Worm (Caenorhabditis elegans) whole organism, L1 larva: ENCODE measurements around the gene C53B7.3.
"Not testable (repeated sequence)": the region's sequence is repeated elsewhere in the genome, so short reads cannot be mapped to it uniquely, and the experiment has no call there.

Source experiments
- C04F5.9 ChIP-seq: sonication (generic microtip); optimal IDR thresholded peaks from 2 replicates; lab custom pipeline; 2016; ENCODE audit warnings: missing genetic modification characterization, missing compliant biosample characterization
- C16A3.4 ChIP-seq: fragments of 150-350 bp; optimal IDR thresholded peaks from 2 replicates; lab custom pipeline; 2014; ENCODE audit warnings: missing biosample characterization, missing genetic modification characterization
- C34B4.2 ChIP-seq: sonication (generic microtip); optimal IDR thresholded peaks from 2 replicates; lab custom pipeline; 2017; ENCODE audit warnings: mild to moderate bottlenecking, missing genetic modification characterization, missing compliant biosample characterization
- Y116A8C.19 ChIP-seq: sonication (generic microtip); optimal IDR thresholded peaks from 2 replicates; lab custom pipeline; 2016; ENCODE audit warnings: missing compliant biosample characterization, missing genetic modification characterization, borderline replicate concordance
- aha-1 ChIP-seq: fragments of 150-350 bp; optimal IDR thresholded peaks from 2 replicates; lab custom pipeline; 2014; ENCODE audit warnings: missing biosample characterization, missing genetic modification characterization
- ceh-8 ChIP-seq: fragments of 200-800 bp; sonication (Bioruptor generic); optimal IDR thresholded peaks from 2 replicates; lab custom pipeline; 2018; ENCODE audit warnings: mild to moderate bottlenecking, missing genetic modification characterization, moderate library complexity, missing compliant biosample characterization
- ceh-82 ChIP-seq, 3 experiments: fragments of 150-350 bp in 1 of 3; sonication (generic microtip) in 2 of 3; optimal IDR thresholded peaks; 2 replicates each; lab custom pipeline; 2014 to 2017; ENCODE audit warnings: missing biosample characterization in 3 of 3, missing genetic modification characterization in 3 of 3
- ces-1 ChIP-seq: fragments of 150-350 bp; optimal IDR thresholded peaks from 2 replicates; lab custom pipeline; 2014; ENCODE audit warnings: missing biosample characterization, missing genetic modification reagents, missing genetic modification characterization
- efl-1 ChIP-seq, 4 experiments: fragments of 150-350 bp; optimal IDR thresholded peaks in 3 of 4; peaks in 1 of 4; 1 replicate in 1 of 4; 2 replicates in 3 of 4; lab custom pipeline; 2014; ENCODE audit warnings: missing biosample characterization in 2 of 4, missing genetic modification characterization in 2 of 4, missing genetic modification reagents in 2 of 4
- efl-3 ChIP-seq: fragments of 200-800 bp; sonication (Bioruptor generic); optimal IDR thresholded peaks from 2 replicates; lab custom pipeline; 2018; ENCODE audit warnings: mild to moderate bottlenecking, missing genetic modification characterization, missing compliant biosample characterization
- elt-2 ChIP-seq: sonication (generic microtip); optimal IDR thresholded peaks from 2 replicates; lab custom pipeline; 2016; ENCODE audit warnings: missing genetic modification characterization, mild to moderate bottlenecking, inconsistent platforms, missing compliant biosample characterization, missing genetic modification reagents
- ets-5 ChIP-seq: fragments of 200-800 bp; sonication (Bioruptor generic); IDR thresholded peaks from 2 replicates; pipeline ENCODE4 v1.3.6; 2022; ENCODE audit warnings: missing genetic modification characterization, missing compliant biosample characterization
- fos-1 ChIP-seq: fragments of 150-350 bp; optimal IDR thresholded peaks from 2 replicates; lab custom pipeline; 2014; ENCODE audit warnings: missing biosample characterization, missing genetic modification characterization
- hlh-4 ChIP-seq: sonication (generic microtip); optimal IDR thresholded peaks from 2 replicates; lab custom pipeline; 2016; ENCODE audit warnings: mild to moderate bottlenecking, missing genetic modification characterization, missing compliant biosample characterization
- hpl-2 ChIP-seq: fragments of 150-350 bp; optimal IDR thresholded peaks from 2 replicates; lab custom pipeline; 2014; ENCODE audit warnings: missing biosample characterization, missing genetic modification reagents, missing genetic modification characterization
- jun-1 ChIP-seq: fragments of 150-350 bp; optimal IDR thresholded peaks from 2 replicates; lab custom pipeline; 2014; ENCODE audit warnings: missing biosample characterization, missing genetic modification reagents, missing genetic modification characterization
- lin-13 ChIP-seq: fragments of 150-350 bp; optimal IDR thresholded peaks from 2 replicates; lab custom pipeline; 2014; ENCODE audit warnings: missing biosample characterization, missing genetic modification reagents, missing genetic modification characterization
- lin-35 ChIP-seq, 2 experiments: fragments of 150-350 bp; optimal IDR thresholded peaks; 2 replicates each; lab custom pipeline; 2014; ENCODE audit warnings: missing biosample characterization in 2 of 2, missing genetic modification characterization in 2 of 2, missing genetic modification reagents in 2 of 2
- lir-3 ChIP-seq: sonication (generic microtip); optimal IDR thresholded peaks from 2 replicates; lab custom pipeline; 2016; ENCODE audit warnings: mild to moderate bottlenecking, missing genetic modification characterization, moderate library complexity, missing compliant biosample characterization; ENCODE audit not compliant: poor library complexity
- mab-9 ChIP-seq: fragments of 200-800 bp; sonication (Bioruptor generic); IDR thresholded peaks from 2 replicates; pipeline ENCODE4 v1.3.6; 2022; ENCODE audit warnings: missing genetic modification reagents, missing genetic modification characterization, missing compliant biosample characterization
- mdl-1 ChIP-seq, 2 experiments: fragments of 150-350 bp; optimal IDR thresholded peaks; 2 replicates each; lab custom pipeline; 2014 to 2017; ENCODE audit warnings: missing biosample characterization in 2 of 2, missing genetic modification characterization in 2 of 2, inconsistent platforms in 1 of 2
- mef-2 ChIP-seq: fragments of 150-350 bp; optimal IDR thresholded peaks from 2 replicates; lab custom pipeline; 2014; ENCODE audit warnings: missing biosample characterization, missing genetic modification characterization
- nhr-12 ChIP-seq: sonication (generic microtip); optimal IDR thresholded peaks from 2 replicates; lab custom pipeline; 2017; ENCODE audit warnings: missing biosample characterization, missing genetic modification characterization
- nhr-47 ChIP-seq: sonication (generic microtip); optimal IDR thresholded peaks from 2 replicates; lab custom pipeline; 2016; ENCODE audit warnings: mild to moderate bottlenecking, missing genetic modification characterization, moderate library complexity, missing compliant biosample characterization
- nhr-71 ChIP-seq: sonication (generic microtip); optimal IDR thresholded peaks from 2 replicates; lab custom pipeline; 2016; ENCODE audit warnings: mild to moderate bottlenecking, missing genetic modification characterization, moderate library complexity, missing compliant biosample characterization
- nhr-85 ChIP-seq: sonication (generic microtip); peaks from one replicate; lab custom pipeline; 2016; ENCODE audit warnings: missing genetic modification characterization, inconsistent platforms, missing compliant biosample characterization
- nhr-90 ChIP-seq: sonication (generic microtip); optimal IDR thresholded peaks from 2 replicates; lab custom pipeline; 2016; ENCODE audit warnings: mild to moderate bottlenecking, missing genetic modification characterization, missing compliant biosample characterization; ENCODE audit not compliant: poor library complexity
- rnt-1 ChIP-seq: sonication (generic microtip); optimal IDR thresholded peaks from 2 replicates; lab custom pipeline; 2016; ENCODE audit warnings: mild to moderate bottlenecking, missing genetic modification characterization, moderate library complexity, missing compliant biosample characterization
- skn-1 ChIP-seq: fragments of 150-350 bp; optimal IDR thresholded peaks from 2 replicates; lab custom pipeline; 2014; ENCODE audit warnings: missing biosample characterization, missing genetic modification characterization
- snpc-4 ChIP-seq: fragments of 150-350 bp; optimal IDR thresholded peaks from 2 replicates; lab custom pipeline; 2014; ENCODE audit warnings: missing biosample characterization, missing genetic modification characterization
- snu-23 ChIP-seq: sonication (generic microtip); optimal IDR thresholded peaks from 2 replicates; lab custom pipeline; 2016; ENCODE audit warnings: missing genetic modification characterization, missing compliant biosample characterization
- sox-4 ChIP-seq: sonication (generic microtip); optimal IDR thresholded peaks from 2 replicates; lab custom pipeline; 2016; ENCODE audit warnings: missing genetic modification characterization, missing compliant biosample characterization
- sptf-1 ChIP-seq: fragments of 150-350 bp; optimal IDR thresholded peaks from 2 replicates; lab custom pipeline; 2014; ENCODE audit warnings: missing biosample characterization, missing genetic modification characterization
- sup-37 ChIP-seq: fragments of 200-800 bp; sonication (Bioruptor generic); optimal IDR thresholded peaks from 2 replicates; lab custom pipeline; 2018; ENCODE audit warnings: mild to moderate bottlenecking, missing genetic modification characterization, missing compliant biosample characterization
- tbx-2 ChIP-seq: sonication (generic microtip); optimal IDR thresholded peaks from 2 replicates; lab custom pipeline; 2016; ENCODE audit warnings: missing genetic modification characterization, missing compliant biosample characterization
- zag-1 ChIP-seq: fragments of 150-350 bp; optimal IDR thresholded peaks from 2 replicates; lab custom pipeline; 2014; ENCODE audit warnings: missing biosample characterization, missing genetic modification characterization
- zip-4 ChIP-seq: fragments of 200-800 bp; sonication (Bioruptor generic); optimal IDR thresholded peaks from 2 replicates; lab custom pipeline; 2018; ENCODE audit warnings: mild to moderate bottlenecking, missing genetic modification characterization, moderate library complexity, missing compliant biosample characterization
- ztf-4 ChIP-seq: fragments of 150-350 bp; optimal IDR thresholded peaks from 2 replicates; lab custom pipeline; 2014; ENCODE audit warnings: missing biosample characterization, missing genetic modification characterization

Gene C53B7.3

DNA sequence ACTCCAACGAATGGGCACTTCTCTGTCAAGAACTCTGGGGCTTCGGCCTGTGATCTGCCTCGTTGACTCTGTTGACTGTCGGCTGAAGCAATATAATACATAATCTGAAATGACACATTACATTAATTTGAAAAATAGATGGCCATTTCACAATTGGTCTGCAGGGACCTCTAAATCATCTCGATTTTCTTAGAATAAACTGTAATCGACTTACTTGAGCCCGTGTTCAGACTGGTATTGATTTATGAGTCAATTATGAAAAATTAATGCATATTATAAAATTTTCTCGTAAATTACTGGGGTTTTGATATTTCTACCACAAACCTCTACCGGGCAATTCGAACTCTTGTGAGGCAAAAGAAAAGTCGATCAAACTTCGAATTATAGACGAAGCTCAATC, 24.1 kb downstream of the C53B7.3 start, which contains the start of gene C53B7.6:
Gene C53B7.6, minus strand, starts transcription at position 101 of the 400 bp plus-strand sequence.
- not testable (repeated sequence) for TF ChIP-seq ceh-8 (GFP tag; lab: Kevin White, UChicago); ztf-4 (tag; lab: Kevin White, UChicago); nhr-90 (tag; lab: Kevin White, UChicago)

DNA sequence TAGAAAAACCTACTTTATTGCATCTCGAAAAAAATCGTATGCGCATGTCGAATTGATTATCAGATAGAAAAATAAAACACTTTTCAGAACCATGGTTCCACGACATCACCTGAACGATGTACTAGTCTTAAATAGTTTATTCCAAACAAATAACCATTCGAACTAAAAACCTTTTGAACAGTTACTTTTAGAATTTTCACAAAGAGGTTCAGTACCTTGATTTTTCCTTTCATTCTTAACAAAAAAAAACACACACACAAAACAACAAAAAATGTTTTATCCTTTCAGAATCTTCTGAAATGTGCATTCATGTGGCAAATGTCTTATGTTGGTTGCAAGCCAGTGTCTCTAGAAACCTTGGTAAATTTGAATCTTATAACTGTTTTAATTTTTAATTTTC, 30.2 kb downstream of the C53B7.3 start, which contains the start of gene F41C6.4:
Gene F41C6.4, minus strand, starts transcription at position 101 of the 400 bp plus-strand sequence.
- TF ChIP-seq fos-1 (tag; lab: Kevin White, UChicago) = no peak

DNA sequence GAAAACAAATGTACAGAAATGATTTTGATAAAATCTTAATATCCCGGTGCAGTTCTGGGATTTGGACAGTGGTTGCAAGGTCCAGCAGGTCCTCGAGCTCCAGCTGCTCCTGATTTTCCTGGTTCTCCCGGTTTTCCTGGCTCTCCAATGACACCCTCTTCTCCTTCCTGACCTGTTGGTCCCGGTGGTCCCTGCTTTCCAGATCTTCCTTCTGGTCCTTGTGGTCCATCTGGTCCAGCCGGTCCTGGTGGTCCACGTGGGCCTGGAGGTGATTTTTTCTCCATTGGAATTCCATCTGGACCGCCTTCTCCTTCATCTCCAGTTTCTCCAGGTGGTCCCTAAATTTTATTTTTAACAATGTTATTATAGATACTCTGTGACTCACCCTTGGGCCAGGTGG, 30.7 kb downstream of the C53B7.3 start:
- TF ChIP-seq efl-3 (no peak), aha-1 (tag; lab: Kevin White, UChicago) (no peak), sup-37 (GFP tag; lab: Kevin White, UChicago) (no peak), sox-4 (tag; lab: Kevin White, UChicago) (no peak), snu-23 (no peak)

DNA sequence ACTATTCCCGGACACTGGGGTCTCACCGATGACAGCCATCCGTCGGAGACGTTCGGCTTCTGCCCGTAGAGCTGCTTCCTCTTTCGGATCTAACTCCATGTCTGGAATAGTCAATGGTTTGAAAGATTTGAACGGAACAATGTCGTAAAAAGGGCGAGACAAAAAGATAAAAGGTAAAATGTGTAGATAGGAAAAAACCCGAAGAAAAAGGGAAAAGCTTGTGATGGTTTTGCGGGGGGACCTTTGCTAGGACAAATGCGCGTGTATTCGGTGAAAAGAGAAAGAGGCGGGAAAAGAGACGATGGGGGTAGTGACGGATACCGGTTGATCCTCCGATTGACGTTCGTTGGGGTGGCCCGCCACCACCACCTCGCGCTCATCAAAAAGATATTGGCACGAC, 32.9 kb downstream of the C53B7.3 start, which contains the start of gene col-173:
Gene col-173, minus strand, starts transcription at position 101 of the 400 bp plus-strand sequence.
- TF ChIP-seq C16A3.4 = no peak
- TF ChIP-seq efl-1 (optimal IDR thresholded peaks at IDR 0.05; lab: Kevin White, UChicago) = no peak
- TF ChIP-seq efl-1 (GFP tag; optimal IDR thresholded peaks at IDR 0.05 in 1 of 2; lab: Kevin White, UChicago) = peak in 1 of 2 experiments; percentile 46
- no peak for TF ChIP-seq snpc-4 (tag; lab: Kevin White, UChicago)

DNA sequence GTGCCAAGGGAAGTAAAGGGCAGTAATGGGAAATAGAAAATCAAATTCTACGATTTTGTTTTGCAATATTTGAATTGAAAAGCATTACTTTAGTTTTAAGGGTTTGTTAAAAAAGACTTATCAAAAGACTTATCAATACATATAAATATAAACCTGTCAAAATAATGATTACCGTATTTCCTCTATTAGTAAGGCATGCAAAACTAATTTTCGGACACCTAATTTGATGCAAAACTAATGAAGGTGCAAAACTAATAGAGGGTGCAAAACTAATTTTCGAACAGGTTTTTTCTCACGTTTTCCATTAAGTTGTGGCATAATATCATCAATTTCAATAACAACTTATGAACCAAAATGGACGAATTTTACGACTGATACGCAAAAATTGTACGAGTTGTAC, 37.2 kb downstream of the C53B7.3 start, which contains the start of gene F41C6.6:
Gene F41C6.6, minus strand, starts transcription at position 101 of the 400 bp plus-strand sequence.
- not testable (repeated sequence) for TF ChIP-seq aha-1, nhr-71, nhr-47 (tag; lab: Kevin White, UChicago)

DNA sequence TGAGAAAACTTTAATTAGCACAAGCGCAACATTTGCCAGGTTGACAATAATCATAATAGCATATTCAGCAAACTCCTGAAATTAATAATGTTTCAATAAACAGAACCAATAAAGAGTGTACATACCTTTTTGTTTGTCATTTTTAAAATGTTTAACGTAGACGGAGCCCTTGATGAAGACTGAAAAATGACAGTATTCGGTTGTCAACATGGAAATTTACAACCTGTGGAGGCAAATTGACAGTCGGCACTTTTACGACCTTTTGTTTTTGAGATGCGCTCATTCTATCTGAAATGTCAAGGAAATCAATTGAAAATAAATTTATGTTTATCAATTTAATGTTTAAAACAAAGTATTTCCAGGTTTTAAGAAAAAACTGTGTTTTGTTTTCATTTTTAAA, 39.9 kb downstream of the C53B7.3 start:
- no peak for TF ChIP-seq nhr-85 (tag; lab: Kevin White, UChicago)
- no peak for TF ChIP-seq elt-2 (tag; lab: Kevin White, UChicago)
- TF ChIP-seq nhr-90 (tag; lab: Kevin White, UChicago) = no peak
- TF ChIP-seq lir-3 (tag; lab: Kevin White, UChicago) = no peak
- TF ChIP-seq sptf-1 (tag; lab: Kevin White, UChicago) = no peak
- no peak for TF ChIP-seq tbx-2
- no peak for TF ChIP-seq mab-9
- no peak for TF ChIP-seq efl-3
- no peak for TF ChIP-seq zag-1 (tag; lab: Kevin White, UChicago)
- no peak for TF ChIP-seq efl-1 (optimal IDR thresholded peaks at IDR 0.05; lab: Kevin White, UChicago)
- no peak for TF ChIP-seq efl-1 (GFP tag; optimal IDR thresholded peaks at IDR 0.05 in 1 of 2; lab: Kevin White, UChicago)
- TF ChIP-seq hlh-4 (tag; lab: Kevin White, UChicago) = no peak
- no peak for TF ChIP-seq skn-1 (tag; lab: Kevin White, UChicago)
- TF ChIP-seq jun-1 (tag; lab: Kevin White, UChicago) = no peak
- no peak for TF ChIP-seq mef-2 (tag; lab: Kevin White, UChicago)
- TF ChIP-seq ets-5 (GFP tag; lab: Robert Waterston, UW) = no peak
- TF ChIP-seq C04F5.9 = no peak

DNA sequence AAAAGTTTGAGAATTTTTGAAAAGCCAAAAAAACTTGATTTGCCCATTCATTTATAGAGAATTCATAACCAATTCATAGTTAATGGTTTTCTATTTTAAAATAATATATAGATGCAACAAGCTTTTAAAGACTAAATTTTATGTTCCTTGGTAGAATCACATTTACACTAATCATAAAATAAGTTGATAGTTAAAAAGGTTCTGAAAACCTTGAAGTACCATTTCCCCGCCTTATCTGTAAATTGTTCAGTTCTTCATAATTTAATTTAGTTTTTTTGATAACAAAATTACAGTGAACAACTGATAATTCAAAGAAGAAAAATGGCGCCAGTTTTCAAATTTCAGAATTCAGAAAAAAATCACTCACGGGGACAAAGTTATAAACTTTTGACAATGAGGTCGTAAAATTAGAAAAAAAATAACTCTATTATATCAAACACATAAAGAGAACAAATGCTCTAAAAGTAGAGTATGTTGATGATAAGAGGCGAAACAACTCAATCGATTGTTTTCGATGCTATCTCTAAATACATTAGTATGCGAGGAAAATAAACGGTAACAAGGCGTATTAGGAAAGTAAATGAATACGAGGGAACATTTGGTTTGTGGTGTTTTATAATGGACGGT, 40.8 kb downstream of the C53B7.3 start, which contains the start of gene F41C6.7:
Gene F41C6.7, minus strand, starts transcription at position 51 of the 627 bp plus-strand sequence.
- TF ChIP-seq ces-1 (no peak), snu-23 (no peak), zip-4 (no peak), C34B4.2 (no peak), lin-35 (GFP tag; optimal IDR thresholded peaks at IDR 0.05; lab: Kevin White, UChicago) (peak in 1 of 2 experiments; percentile 3), lin-13 (GFP tag; lab: Kevin White, UChicago) (no peak), elt-2 (tag; lab: Kevin White, UChicago) (peak; percentile 71), mdl-1 (tag; optimal IDR thresholded peaks at IDR 0.05; lab: Kevin White, UChicago) (no peak), ceh-8 (GFP tag; lab: Kevin White, UChicago) (no peak), Y116A8C.19 (tag; lab: Kevin White, UChicago) (no peak), rnt-1 (tag; lab: Kevin White, UChicago) (no peak), ceh-82 (tag; optimal IDR thresholded peaks at IDR 0.05; lab: Kevin White, UChicago) (no peak), jun-1 (tag; lab: Kevin White, UChicago) (no peak), efl-1 (optimal IDR thresholded peaks at IDR 0.05; lab: Kevin White, UChicago) (no peak), efl-1 (GFP tag; optimal IDR thresholded peaks at IDR 0.05 in 1 of 2; lab: Kevin White, UChicago) (no peak), nhr-12 (tag; lab: Kevin White, UChicago) (no peak), hpl-2 (GFP tag; lab: Kevin White, UChicago) (no peak)
